Worm (Caenorhabditis elegans): ENCODE data around the gene fat-6.

The fat-6 gene

DNA sequence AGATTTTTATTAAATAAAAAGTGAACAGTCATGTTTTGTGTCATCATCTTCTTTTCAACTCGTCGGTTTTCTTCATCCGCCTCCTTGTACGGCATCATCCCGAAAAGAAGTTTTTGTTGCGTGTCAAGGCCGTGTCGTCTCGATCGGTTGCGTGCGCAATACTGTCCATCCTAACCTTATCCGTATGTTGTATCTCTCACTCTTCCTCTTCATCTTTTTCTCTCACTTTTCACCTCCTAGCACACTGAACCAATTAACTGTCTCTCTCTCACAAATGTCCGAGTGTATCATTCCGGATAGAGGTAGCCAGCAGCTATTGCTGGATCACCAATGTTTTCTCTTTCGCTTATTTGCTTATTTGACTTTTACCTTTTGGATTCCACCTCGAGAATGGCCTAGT is 32.0 kb downstream of the fat-6 start:
- TF ChIP-seq tab-1 (GFP tag; IDR thresholded peaks at IDR 0.05) (no peak), T22C8.4 (GFP tag; IDR thresholded peaks at IDR 0.05) (no peak), flt-1 (GFP tag; IDR thresholded peaks at IDR 0.05) (no peak), med-1 (GFP tag; optimal IDR thresholded peaks at IDR 0.05; ENCODE audit: insufficient read depth) (no peak), ztf-23 (GFP tag; IDR thresholded peaks at IDR 0.05) (no peak), cog-1 (tag; optimal IDR thresholded peaks at IDR 0.05) (no peak), klf-2 (GFP tag; conservative IDR thresholded peaks at IDR 0.05) (no peak), ref-1 (GFP tag; conservative IDR thresholded peaks at IDR 0.05) (no peak)

DNA sequence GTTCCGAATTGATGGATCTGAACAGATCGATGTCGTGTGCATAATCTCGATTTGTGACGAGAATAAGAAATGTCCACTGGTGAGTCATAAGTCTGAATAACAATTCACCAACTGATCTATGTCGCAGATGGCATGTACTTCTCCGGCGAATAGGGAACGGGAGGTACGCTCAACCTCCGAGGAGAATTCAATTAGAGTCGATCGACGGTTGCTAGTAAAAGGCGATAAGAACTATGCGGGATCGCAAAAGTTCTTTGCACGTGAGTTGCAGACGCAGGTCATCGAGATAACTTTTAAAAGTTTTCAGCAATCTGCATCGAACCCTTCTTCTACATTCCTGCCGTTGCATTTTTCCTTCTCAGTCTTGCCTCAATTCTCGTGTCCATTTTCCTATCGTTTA is 33.0 kb downstream of the fat-6 start:
- no peak for TF ChIP-seq ztf-23 (GFP tag; IDR thresholded peaks at IDR 0.05)

DNA sequence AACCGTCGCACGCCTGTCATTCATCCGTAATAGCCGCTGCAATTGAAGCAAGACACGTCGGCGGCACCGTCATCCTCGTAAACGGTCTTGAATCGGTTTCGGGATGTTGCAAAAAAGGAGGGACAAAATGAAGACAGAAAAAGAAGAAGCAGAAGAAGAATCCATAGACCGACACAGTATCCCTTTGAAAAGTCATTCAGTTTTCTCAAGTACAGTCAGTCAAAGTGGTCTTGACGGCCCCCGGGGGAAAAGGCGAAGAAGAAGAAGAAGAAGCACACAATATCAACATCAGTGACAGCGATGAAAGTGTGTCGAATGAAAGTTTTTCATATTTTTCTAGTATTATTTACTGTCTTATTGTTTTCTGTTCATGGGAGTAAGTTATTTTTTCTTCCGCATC is 37.2 kb downstream of the fat-6 start, which contains the start of gene cutl-27:
TSS of gene cutl-27 (plus strand) at position 301 of the 400 bp plus-strand sequence.
- TF ChIP-seq ztf-23 (GFP tag; IDR thresholded peaks at IDR 0.05), result no peak
- no peak for TF ChIP-seq klf-2 (GFP tag; conservative IDR thresholded peaks at IDR 0.05)
- no peak for TF ChIP-seq T22C8.4 (GFP tag; IDR thresholded peaks at IDR 0.05)
- TF ChIP-seq cog-1 (tag; optimal IDR thresholded peaks at IDR 0.05), result no peak
- TF ChIP-seq flt-1 (GFP tag; IDR thresholded peaks at IDR 0.05), result no peak
- no peak for TF ChIP-seq med-1 (GFP tag; optimal IDR thresholded peaks at IDR 0.05; ENCODE audit: insufficient read depth)

DNA sequence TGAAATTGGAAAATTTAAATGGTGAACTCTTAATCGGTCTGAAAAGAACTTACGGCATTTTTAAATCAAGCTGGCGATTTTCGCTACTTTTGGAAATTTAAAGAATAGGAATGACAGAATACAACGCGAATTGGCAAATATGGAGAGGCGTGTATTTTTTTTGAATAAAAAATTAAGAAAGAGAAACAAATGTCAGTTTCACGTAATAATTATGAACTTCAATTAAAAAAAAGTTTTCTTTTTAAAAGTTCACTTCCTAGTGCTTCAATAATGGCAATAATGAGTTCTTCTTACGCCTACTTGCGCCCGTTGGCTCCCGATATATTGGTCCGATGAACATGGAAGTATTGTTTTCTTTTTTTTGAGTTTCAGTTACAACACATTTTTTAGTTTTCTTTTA is 37.8 kb downstream of the fat-6 start, which contains the start of gene pph-2:
TSS of gene pph-2 (minus strand) at position 101 of the 400 bp plus-strand sequence.
- TF ChIP-seq ref-1 (GFP tag; conservative IDR thresholded peaks at IDR 0.05) (no peak), tab-1 (GFP tag; IDR thresholded peaks at IDR 0.05) (no peak), ztf-23 (GFP tag; IDR thresholded peaks at IDR 0.05) (no peak), ztf-29 (GFP tag; IDR thresholded peaks at IDR 0.05) (no peak), cog-1 (tag; optimal IDR thresholded peaks at IDR 0.05) (no peak), med-1 (GFP tag; optimal IDR thresholded peaks at IDR 0.05; ENCODE audit: insufficient read depth) (no peak), klf-2 (GFP tag; conservative IDR thresholded peaks at IDR 0.05) (no peak), T22C8.4 (GFP tag; IDR thresholded peaks at IDR 0.05) (no peak), flt-1 (GFP tag; IDR thresholded peaks at IDR 0.05) (no peak)

DNA sequence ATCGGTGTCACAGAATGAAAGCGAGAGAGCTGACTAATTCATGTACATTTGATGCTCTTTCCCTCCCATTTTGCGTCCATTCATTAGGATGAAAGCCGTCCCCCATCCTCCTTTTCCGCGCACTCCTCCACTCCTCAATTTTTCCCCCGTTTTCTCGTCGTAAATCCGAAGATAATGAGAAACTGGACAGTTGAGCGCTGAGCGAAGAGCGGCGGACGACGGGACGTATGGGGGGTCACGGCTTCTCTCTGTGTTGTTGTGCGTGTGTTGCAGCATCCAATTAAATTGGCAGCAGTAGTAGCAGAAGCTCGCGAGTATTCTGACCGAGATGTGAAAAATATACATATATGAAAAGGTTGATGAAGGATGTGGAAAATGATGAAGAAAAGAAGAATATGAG is 43.6 kb downstream of the fat-6 start:
- TF ChIP-seq tab-1 (GFP tag; IDR thresholded peaks at IDR 0.05), result 0 out of 2 replicates have a peak, but pooled peaks have one; percentile 9
- no peak for TF ChIP-seq cog-1 (tag; optimal IDR thresholded peaks at IDR 0.05)

DNA sequence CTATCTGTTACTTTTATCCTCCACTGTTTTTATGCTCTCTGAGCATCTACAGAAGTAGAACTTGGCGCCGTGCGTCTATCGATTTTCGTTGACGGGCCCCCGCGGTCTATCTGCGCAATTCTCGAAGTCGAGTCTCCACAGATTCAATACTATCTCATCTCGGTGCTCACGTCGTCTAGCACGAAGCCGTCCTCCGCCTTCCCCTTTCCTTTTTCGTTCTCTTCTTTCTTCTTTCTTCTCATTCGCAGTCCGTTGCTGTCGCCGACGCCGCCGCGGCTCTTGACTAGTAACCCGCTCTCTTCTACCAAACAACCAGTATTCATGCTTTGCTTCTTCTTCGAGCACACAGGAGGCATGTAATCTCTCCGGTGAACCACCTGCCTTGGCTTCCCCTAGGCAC is 44.4 kb downstream of the fat-6 start:
- TF ChIP-seq T22C8.4 (GFP tag; IDR thresholded peaks at IDR 0.05) (no peak), med-1 (GFP tag; optimal IDR thresholded peaks at IDR 0.05; ENCODE audit: insufficient read depth) (no peak), ref-1 (GFP tag; conservative IDR thresholded peaks at IDR 0.05) (no peak), ztf-23 (GFP tag; IDR thresholded peaks at IDR 0.05) (0 out of 2 replicates have a peak, but pooled peaks have one; percentile 15)

DNA sequence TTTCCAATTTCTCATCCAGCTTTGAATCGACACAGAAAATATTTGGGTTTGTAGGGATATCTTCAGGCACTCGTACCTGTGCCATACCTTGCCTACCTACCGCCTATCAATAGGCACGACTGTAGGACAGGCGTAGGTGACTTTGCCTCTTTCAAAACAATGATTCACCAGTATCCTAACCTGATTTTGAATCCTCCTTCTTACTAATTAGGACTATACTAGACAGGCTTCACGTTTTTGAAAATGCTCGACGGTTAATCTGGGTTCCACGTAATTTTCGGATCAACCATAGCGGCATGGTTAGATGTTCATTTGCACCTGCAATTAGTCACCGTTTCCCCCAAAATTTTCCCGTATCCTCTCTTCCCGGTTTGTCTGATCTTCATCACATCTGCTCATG is 47.0 kb downstream of the fat-6 start:
- TF ChIP-seq ztf-29 (GFP tag; IDR thresholded peaks at IDR 0.05) (no peak), flt-1 (GFP tag; IDR thresholded peaks at IDR 0.05) (no peak), T22C8.4 (GFP tag; IDR thresholded peaks at IDR 0.05) (no peak), ztf-23 (GFP tag; IDR thresholded peaks at IDR 0.05) (no peak)

DNA sequence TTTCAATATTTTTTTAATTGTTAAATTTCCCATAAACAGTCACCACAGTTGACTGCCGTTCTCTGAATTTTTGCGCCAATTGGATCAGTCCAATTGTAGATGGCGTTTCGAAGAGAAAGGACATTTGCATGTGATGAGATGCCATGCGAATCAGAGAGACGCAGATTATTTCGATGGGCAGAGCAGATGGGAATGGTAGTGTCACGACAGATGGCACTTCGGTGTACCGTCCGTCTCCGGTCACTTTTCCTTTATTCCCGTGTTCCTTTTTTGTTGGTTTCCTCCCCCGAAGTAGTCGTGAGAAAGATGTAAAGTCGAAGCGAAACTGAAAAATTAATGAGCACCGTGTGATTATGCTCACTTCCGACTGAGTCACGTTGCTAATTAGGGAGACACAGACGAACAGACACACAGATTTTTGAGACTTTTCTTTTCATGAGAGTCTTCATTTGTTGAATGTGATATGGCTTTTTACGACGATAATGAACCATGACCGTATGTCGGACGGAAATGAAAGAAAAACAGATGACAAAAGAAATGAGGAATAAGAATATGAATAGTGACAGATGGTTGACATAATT is 47.7 kb downstream of the fat-6 start:
- no peak for TF ChIP-seq cog-1 (tag; optimal IDR thresholded peaks at IDR 0.05)
- TF ChIP-seq tab-1 (GFP tag; IDR thresholded peaks at IDR 0.05), result no peak
- TF ChIP-seq ref-1 (GFP tag; conservative IDR thresholded peaks at IDR 0.05), result no peak
- TF ChIP-seq klf-2 (GFP tag; conservative IDR thresholded peaks at IDR 0.05), result no peak
- TF ChIP-seq med-1 (GFP tag; optimal IDR thresholded peaks at IDR 0.05; ENCODE audit: insufficient read depth), result no peak
- TF ChIP-seq flt-1 (GFP tag; IDR thresholded peaks at IDR 0.05), result no peak
- no peak for TF ChIP-seq T22C8.4 (GFP tag; IDR thresholded peaks at IDR 0.05)
- no peak for TF ChIP-seq ztf-23 (GFP tag; IDR thresholded peaks at IDR 0.05)
- TF ChIP-seq ztf-29 (GFP tag; IDR thresholded peaks at IDR 0.05), result no peak

DNA sequence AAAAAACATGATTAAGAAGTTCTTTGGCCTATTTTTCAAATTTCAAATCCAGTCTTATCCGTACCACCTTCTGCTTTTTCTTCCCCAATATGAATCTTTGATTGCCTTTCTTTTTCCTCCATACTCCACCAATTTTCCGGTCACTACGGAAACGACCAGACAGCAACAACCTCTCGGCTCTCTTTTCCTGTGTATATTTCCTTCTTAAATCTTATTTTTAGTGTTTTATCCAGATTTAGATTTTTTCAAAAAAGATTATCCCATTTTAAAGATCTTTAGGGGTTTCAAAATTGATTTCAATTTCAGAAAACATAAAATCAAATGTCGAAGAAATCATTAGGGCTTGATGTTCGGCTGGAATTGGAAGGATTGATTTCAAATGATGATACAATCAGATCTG is 51.3 kb downstream of the fat-6 start, which contains the start of gene trpa-1:
TSS of gene trpa-1 (plus strand) at position 301 of the 400 bp plus-strand sequence.
- TF ChIP-seq med-1 (GFP tag; optimal IDR thresholded peaks at IDR 0.05; ENCODE audit: insufficient read depth), result no peak
